Worm (Caenorhabditis elegans): Measurements from ENCODE around the gene sru-20.
"Not testable (repeated sequence)": the region's sequence is repeated elsewhere in the genome, so short reads cannot be mapped to it uniquely, and the experiment has no call there.

Gene sru-20

DNA sequence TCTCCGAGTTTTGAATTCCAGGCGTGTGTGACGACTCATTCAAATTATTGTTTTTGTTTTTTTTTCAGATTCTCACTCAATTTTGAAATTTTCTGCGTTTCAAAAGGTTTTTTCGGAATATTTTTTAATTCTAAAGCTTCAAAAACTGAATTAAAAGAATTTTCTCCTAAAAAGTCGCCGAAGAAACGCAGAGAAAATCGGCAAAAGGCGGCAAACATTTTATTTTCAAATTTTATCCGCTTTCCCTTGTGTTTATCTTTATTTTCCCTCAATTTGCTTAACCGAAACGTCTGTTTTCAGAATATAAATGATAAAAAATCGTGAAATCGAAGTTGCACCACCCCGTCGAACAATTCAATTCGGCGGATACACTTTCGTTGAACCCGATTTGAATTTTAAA is 4.8 kb upstream of the sru-20 start, which contains the start of gene him-6:
TSS of gene him-6 (plus strand) at position 301 of the 400 bp plus-strand sequence.
- TF ChIP-seq ceh-14 (tag; optimal IDR thresholded peaks at IDR 0.05) (no peak), pat-9 (tag; optimal IDR thresholded peaks at IDR 0.05) (no peak)

DNA sequence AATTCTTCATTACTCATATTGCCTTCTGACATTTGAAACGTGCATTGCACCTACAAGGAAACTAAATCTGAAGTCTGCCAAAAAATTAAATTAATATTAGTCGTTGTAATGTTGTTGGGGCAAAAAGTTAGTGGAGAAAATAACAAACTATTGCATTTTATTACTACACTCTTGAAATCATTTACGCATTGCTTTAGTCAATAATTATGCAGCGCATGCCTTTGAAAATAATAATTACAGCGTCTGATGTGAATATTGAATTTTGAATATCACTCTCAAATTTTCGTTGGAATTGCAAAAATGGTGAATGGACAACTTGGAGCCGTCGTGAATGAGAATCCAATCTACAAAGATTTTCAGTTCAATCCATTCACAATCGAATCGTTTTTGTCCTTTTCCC is 2.9 kb downstream of the sru-20 start, which contains the start of gene sru-19:
TSS of gene sru-19 (plus strand) at position 301 of the 400 bp plus-strand sequence.
- TF ChIP-seq rnt-1 (tag; optimal IDR thresholded peaks at IDR 0.05), result no peak
- TF ChIP-seq dve-1 (tag; optimal IDR thresholded peaks at IDR 0.05), result no peak
- no peak for TF ChIP-seq fax-1 (tag; optimal IDR thresholded peaks at IDR 0.05)
- no peak for TF ChIP-seq fkh-6 (tag; optimal IDR thresholded peaks at IDR 0.05)
- no peak for TF ChIP-seq pat-9 (tag; optimal IDR thresholded peaks at IDR 0.05)
- no peak for TF ChIP-seq unc-3 (GFP tag; conservative IDR thresholded peaks at IDR 0.05)
- TF ChIP-seq unc-3 (tag; optimal IDR thresholded peaks at IDR 0.05), result no peak
- no peak for TF ChIP-seq fkh-10 (GFP tag; optimal IDR thresholded peaks at IDR 0.05)
- TF ChIP-seq ceh-18 (tag; optimal IDR thresholded peaks at IDR 0.05), result no peak
- TF ChIP-seq hlh-6 (tag; optimal IDR thresholded peaks at IDR 0.05), result no peak
- no peak for TF ChIP-seq ttx-3 (tag; optimal IDR thresholded peaks at IDR 0.05)
- TF ChIP-seq dmd-4 (tag; optimal IDR thresholded peaks at IDR 0.05; ENCODE audit: borderline replicate concordance), result no peak
- no peak for TF ChIP-seq K02D7.2 (tag; optimal IDR thresholded peaks at IDR 0.05)
- TF ChIP-seq ceh-48 (tag; optimal IDR thresholded peaks at IDR 0.05), result no peak

- TF ChIP-seq ref-2 (tag; optimal IDR thresholded peaks at IDR 0.05), result no peak
- no peak for TF ChIP-seq nhr-232 (tag; optimal IDR thresholded peaks at IDR 0.05)
- no peak for TF ChIP-seq hlh-8 (tag; optimal IDR thresholded peaks at IDR 0.05)
- no peak for TF ChIP-seq pqm-1 (tag; optimal IDR thresholded peaks at IDR 0.05)
- TF ChIP-seq pros-1 (tag; optimal IDR thresholded peaks at IDR 0.05), result no peak
- TF ChIP-seq ceh-19 (GFP tag; optimal IDR thresholded peaks at IDR 0.05), result no peak
- no peak for TF ChIP-seq syd-9 (tag; optimal IDR thresholded peaks at IDR 0.05)
Observed at ce11 chrIV:12501956-12502355, 6.7 kb downstream of the sru-20 start, which contains the start of gene sru-18. Gene sru-18 (plus strand): TSS chrIV:12502256.

ce11 chrIV:12505397-12505796 is 10.1 kb downstream of the sru-20 start, which contains the start of gene sru-17:
Gene sru-17 (plus strand): TSS chrIV:12505697.
- TF ChIP-seq F13H6.1, ztf-16, ceh-18 (tag; optimal IDR thresholded peaks at IDR 0.05): not testable (repeated sequence)

DNA sequence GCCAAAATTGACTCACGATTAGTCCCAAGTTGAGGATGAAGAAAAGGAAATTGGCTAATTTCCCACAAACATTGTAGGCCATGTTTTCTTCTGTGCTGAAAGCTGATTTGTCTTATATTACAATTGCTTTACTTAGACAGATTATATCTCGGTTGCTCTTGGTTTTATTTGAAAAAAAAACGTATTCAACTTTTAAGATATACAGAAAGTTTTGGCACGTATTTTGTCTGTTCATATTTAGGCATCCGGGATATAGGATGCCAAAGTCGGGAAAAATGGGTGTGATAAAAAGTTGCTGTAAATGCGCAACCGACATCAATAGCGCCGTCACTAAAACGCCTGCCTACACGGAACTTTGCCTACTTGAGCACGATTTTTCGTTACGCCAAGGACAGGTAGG is 24.9 kb downstream of the sru-20 start, which contains the start of gene tsp-4:
TSS of gene tsp-4 (minus strand) at position 101 of the 400 bp plus-strand sequence.
- no peak for TF ChIP-seq pha-4 (tag; optimal IDR thresholded peaks at IDR 0.05)
- no peak for TF ChIP-seq ceh-9 (tag; optimal IDR thresholded peaks at IDR 0.05)
- no peak for TF ChIP-seq pax-1 (tag; optimal IDR thresholded peaks at IDR 0.05)
- TF ChIP-seq ets-4 (tag; optimal IDR thresholded peaks at IDR 0.05), result no peak
- no peak for TF ChIP-seq odd-2 (tag; optimal IDR thresholded peaks at IDR 0.05)
- no peak for TF ChIP-seq sdc-2 (tag; optimal IDR thresholded peaks at IDR 0.05)
- no peak for TF ChIP-seq unc-55 (GFP tag; optimal IDR thresholded peaks at IDR 0.05)
- TF ChIP-seq mec-3 (tag; optimal IDR thresholded peaks at IDR 0.05; ENCODE audit: borderline replicate concordance), result no peak
- TF ChIP-seq pha-2 (tag; optimal IDR thresholded peaks at IDR 0.05), result no peak
- TF ChIP-seq gmeb-2 (tag; optimal IDR thresholded peaks at IDR 0.05), result no peak
- no peak for TF ChIP-seq ceh-48 (tag; optimal IDR thresholded peaks at IDR 0.05)
- no peak for TF ChIP-seq sox-4 (tag; optimal IDR thresholded peaks at IDR 0.05)
- no peak for TF ChIP-seq tbx-2 (tag; optimal IDR thresholded peaks at IDR 0.05)
- no peak for TF ChIP-seq fax-1 (tag; optimal IDR thresholded peaks at IDR 0.05)
- TF ChIP-seq lim-6 (tag; optimal IDR thresholded peaks at IDR 0.05), result no peak
- TF ChIP-seq sox-2 (GFP tag; IDR thresholded peaks at IDR 0.05), result no peak
- no peak for TF ChIP-seq ceh-34 (tag; optimal IDR thresholded peaks at IDR 0.05)
- no peak for TF ChIP-seq pqm-1 (tag; optimal IDR thresholded peaks at IDR 0.05)
- no peak for TF ChIP-seq ceh-24 (tag; optimal IDR thresholded peaks at IDR 0.05)
- TF ChIP-seq syd-9 (tag; optimal IDR thresholded peaks at IDR 0.05), result no peak
